Worm (Caenorhabditis elegans): ENCODE data around the gene ceh-38.
"Not testable (repeated sequence)": the region's sequence is repeated elsewhere in the genome, so short reads cannot be mapped to it uniquely, and the experiment has no call there.

Gene ceh-38

DNA sequence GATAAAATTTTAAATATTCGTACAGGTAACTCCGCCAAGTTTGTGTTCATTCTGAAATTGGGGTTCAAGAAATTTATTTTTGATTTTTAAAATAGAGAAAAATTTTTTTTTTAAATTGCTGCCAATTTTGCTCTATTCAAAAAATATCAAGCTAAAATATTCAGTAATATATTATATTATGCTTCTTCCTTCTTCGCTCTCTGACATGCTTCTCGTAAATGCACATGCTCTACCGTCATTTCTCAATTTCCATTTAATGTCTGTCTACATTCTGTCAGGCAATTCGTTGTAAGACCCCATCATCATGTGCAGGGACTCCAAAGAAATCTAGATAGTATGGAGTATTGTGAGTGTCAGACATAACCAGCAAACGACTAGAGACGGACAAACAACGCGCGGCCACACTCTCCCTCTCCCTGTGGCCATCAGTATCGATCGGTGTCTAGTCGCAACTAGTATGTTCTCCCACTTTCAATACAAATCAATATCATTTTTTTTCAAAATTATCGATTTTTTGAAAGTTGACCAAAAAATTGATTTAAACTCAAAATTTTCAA lies at the start of gene ceh-38, which contains the start of gene malt-1 (continued):
- TF ChIP-seq nhr-25 (tag; optimal IDR thresholded peaks at IDR 0.05; ENCODE audit: borderline replicate concordance, insufficient read depth) (peak; percentile 81), egl-43 (GFP tag; IDR thresholded peaks at IDR 0.05) (peak; percentile 45; the same call in 1 of the 2 replicates), unc-62 (GFP tag; optimal IDR thresholded peaks at IDR 0.05 in 1 of 2) (peak in 1 of 2 experiments; percentile 100), unc-62 (tag; optimal IDR thresholded peaks at IDR 0.05) (no peak), daf-19 (GFP tag; conservative IDR thresholded peaks at IDR 0.05) (peak; percentile 79)

DNA sequence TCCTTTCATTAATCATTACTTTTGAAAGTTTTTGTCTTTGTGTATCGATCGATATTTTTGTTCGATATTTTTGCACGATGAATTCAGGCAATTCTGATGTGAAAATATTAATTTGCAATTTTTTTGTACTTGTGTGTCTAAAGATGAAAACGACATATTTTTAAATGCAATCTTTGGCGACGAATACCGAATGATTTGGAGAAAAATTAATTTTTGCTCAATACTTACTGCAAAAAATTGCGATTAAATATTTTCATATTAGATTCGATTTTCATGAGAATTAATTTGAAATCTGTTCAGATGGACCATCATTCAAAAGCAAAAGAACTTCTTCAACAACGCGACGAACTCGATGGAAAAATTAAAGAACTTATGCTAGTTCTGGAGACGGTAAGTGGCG lies 49.5 kb upstream of the ceh-38 start, which contains the start of gene psmd-9:
psmd-9 (plus strand) TSS at position 301 of the 400 bp plus-strand sequence.
- TF ChIP-seq tag-97 (GFP tag; IDR thresholded peaks at IDR 0.05), result no peak
- TF ChIP-seq nhr-237 (tag; optimal IDR thresholded peaks at IDR 0.05), result no peak
- no peak for TF ChIP-seq zfp-2 (tag; optimal IDR thresholded peaks at IDR 0.05)
- TF ChIP-seq madf-9 (GFP tag; conservative IDR thresholded peaks at IDR 0.05), result no peak
- TF ChIP-seq zfp-3 (GFP tag; conservative IDR thresholded peaks at IDR 0.05), result no peak

DNA sequence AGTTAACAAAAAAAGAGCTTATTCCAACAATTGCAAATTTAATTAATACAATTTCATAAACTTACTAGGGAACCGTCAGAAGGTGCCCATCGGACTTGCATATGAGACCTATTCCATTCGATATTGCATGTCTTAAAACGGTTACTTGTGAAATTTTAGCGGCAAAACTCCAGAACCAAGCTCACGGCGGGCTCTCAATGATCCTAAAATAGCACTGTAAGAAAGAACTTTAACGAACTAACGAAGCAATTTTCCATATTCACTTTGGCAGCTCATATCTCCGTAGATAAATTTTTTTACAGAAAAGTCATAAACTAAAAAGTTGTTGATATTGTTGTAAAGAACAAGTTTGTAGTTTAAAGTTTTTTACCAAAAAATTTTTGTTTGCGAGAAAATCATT lies 43.7 kb upstream of the ceh-38 start, which contains the start of gene B0252.3:
B0252.3 (minus strand) TSS at position 101 of the 400 bp plus-strand sequence.
- peak in 1 of 2 experiments; percentile 75 for TF ChIP-seq unc-62 (GFP tag; optimal IDR thresholded peaks at IDR 0.05 in 1 of 2)
- not testable (repeated sequence) for TF ChIP-seq unc-62 (tag; optimal IDR thresholded peaks at IDR 0.05)

DNA sequence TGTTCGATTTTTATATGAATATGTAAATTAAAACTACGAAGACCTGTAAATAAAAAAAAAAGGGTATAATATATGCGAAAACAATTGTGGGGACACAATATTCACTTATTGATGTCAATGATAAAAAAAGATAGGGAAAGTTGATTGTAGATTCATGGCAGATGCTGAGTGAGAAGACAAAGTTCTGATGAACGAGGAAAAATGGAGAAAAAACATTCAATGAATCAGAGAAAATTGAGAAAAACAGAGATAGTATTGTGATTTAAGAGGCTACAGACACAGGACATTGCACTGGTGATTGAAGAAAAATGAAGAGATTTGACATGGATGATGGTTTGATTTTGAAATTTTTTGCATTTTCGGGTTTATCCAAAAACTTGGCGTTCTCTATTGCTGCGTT lies 42.6 kb upstream of the ceh-38 start:
- TF ChIP-seq hmg-1.1 (GFP tag; IDR thresholded peaks at IDR 0.05) (no peak), T26A8.4 (GFP tag; IDR thresholded peaks at IDR 0.05) (no peak), mdl-1 (tag; optimal IDR thresholded peaks at IDR 0.05) (peak in 1 of 2 experiments; percentile 9), unc-62 (GFP tag; optimal IDR thresholded peaks at IDR 0.05 in 1 of 2) (peak in 1 of 2 experiments; percentile 89), unc-62 (tag; optimal IDR thresholded peaks at IDR 0.05) (no peak), daf-16 (GFP tag; optimal IDR thresholded peaks at IDR 0.05) (no peak), daf-16 (tag; optimal IDR thresholded peaks at IDR 0.05) (peak; percentile 7), hlh-11 (tag; optimal IDR thresholded peaks at IDR 0.05) (peak; percentile 29), nhr-28 (tag; optimal IDR thresholded peaks at IDR 0.05) (peak; percentile 38)

DNA sequence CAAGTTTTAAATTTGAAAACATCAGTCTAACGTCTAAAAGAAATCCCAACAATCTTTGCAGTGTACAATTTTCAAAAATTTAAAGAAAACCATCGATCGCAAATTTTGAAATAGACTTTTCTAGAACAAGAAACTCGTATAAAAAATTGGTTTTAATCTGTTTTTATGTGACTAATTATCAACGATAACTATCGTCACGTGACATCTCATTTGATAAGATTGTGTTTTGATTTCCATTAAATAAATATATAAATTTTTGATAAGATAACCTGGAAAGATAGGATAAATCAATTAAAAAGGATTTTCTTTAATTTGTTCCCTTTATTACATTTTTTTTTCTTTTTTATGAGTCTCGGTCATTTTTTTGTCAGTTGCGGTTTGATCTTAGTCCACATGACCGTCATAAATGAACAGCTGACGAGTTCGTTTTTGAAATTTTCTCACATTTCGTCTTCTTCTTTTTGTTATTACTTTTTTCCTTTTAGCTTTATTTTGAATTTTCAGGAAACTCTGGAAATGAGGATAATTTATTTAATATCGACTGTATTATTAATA lies 41.7 kb upstream of the ceh-38 start, which contains the start of gene asm-1:
asm-1 (plus strand) TSS at position 505 of the 555 bp plus-strand sequence.
- peak in 1 of 2 experiments; percentile 21 for TF ChIP-seq lsy-2 (tag; optimal IDR thresholded peaks at IDR 0.05)
- TF ChIP-seq php-3 (GFP tag; IDR thresholded peaks at IDR 0.05), result peak; percentile 63
- TF ChIP-seq hlh-11 (tag; optimal IDR thresholded peaks at IDR 0.05), result peak; percentile 34
- TF ChIP-seq F44E2.7 (GFP tag; IDR thresholded peaks at IDR 0.05), result no peak
- peak; percentile 36 for TF ChIP-seq dve-1 (tag; optimal IDR thresholded peaks at IDR 0.05; ENCODE audit: insufficient read depth)
- TF ChIP-seq hlh-30 (tag; optimal IDR thresholded peaks at IDR 0.05; ENCODE audit: insufficient read depth), result peak; percentile 49

DNA sequence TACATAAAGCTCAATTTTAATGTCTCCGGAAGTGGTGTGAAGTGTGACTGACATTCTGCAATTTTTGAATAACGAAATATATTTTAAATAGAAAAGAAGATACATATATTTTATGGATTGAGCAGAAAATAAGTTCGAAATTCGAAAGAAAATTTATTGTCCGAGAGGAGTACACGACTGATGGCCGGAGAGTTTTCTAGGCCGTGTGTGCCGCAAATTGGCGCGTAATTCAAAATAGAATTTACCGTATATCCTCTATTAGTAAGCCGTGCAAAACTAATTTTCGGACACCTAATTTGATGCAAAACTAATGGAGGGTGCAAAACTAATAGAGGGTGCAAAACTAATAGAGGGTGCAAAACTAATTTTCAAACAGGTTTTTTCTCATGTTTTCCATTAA lies 38.0 kb upstream of the ceh-38 start, which contains the start of gene cyn-10:
cyn-10 (minus strand) TSS at position 57 of the 400 bp plus-strand sequence.
- TF ChIP-seq F10B5.3 (tag; optimal IDR thresholded peaks at IDR 0.05), result peak; percentile 48
- no peak for TF ChIP-seq zip-11 (GFP tag; IDR thresholded peaks at IDR 0.05)
- peak; percentile 57 for TF ChIP-seq hlh-30 (tag; optimal IDR thresholded peaks at IDR 0.05; ENCODE audit: insufficient read depth)
- TF ChIP-seq mes-2 (tag; optimal IDR thresholded peaks at IDR 0.05; ENCODE audit: poor library complexity, severe bottlenecking), result peak; percentile 100
- TF ChIP-seq aha-1 (tag), result peak; percentile 99
- no peak for TF ChIP-seq ceh-82 (tag; optimal IDR thresholded peaks at IDR 0.05)
- no peak for TF ChIP-seq mxl-3 (GFP tag; optimal IDR thresholded peaks at IDR 0.05)
- no peak for TF ChIP-seq nhr-237 (tag; optimal IDR thresholded peaks at IDR 0.05)
- TF ChIP-seq T20F7.1 (GFP tag; optimal IDR thresholded peaks at IDR 0.05), result peak; percentile 61
- no peak for TF ChIP-seq pha-4 (GFP tag; IDR thresholded peaks at IDR 0.05)
- peak; percentile 21 for TF ChIP-seq pha-4 (tag; optimal IDR thresholded peaks at IDR 0.05)
- TF ChIP-seq attf-4 (tag; optimal IDR thresholded peaks at IDR 0.05), result no peak
- TF ChIP-seq sdz-12 (GFP tag; optimal IDR thresholded peaks at IDR 0.05), result peak; percentile 70
- TF ChIP-seq madf-9 (GFP tag; conservative IDR thresholded peaks at IDR 0.05), result peak; percentile 83
- TF ChIP-seq arid-1 (GFP tag; conservative IDR thresholded peaks at IDR 0.05), result no peak
- TF ChIP-seq F49E8.2 (tag; optimal IDR thresholded peaks at IDR 0.05; ENCODE audit: borderline replicate concordance), result peak; percentile 6
- TF ChIP-seq saeg-2 (GFP tag; IDR thresholded peaks at IDR 0.05), result no peak
- no peak for TF ChIP-seq lin-13 (GFP tag; optimal IDR thresholded peaks at IDR 0.05)
- TF ChIP-seq F26F4.8 (GFP tag; conservative IDR thresholded peaks at IDR 0.05), result no peak
- no peak for TF ChIP-seq zfp-2 (tag; optimal IDR thresholded peaks at IDR 0.05)
- no peak; the same call in 1 of the 2 replicates for TF ChIP-seq D1046.2 (GFP tag; IDR thresholded peaks at IDR 0.05)

Data from whole organism, L4 larva.